Worm (Caenorhabditis elegans): Measurements from ENCODE around the gene tomm-20.

- TF ChIP-seq him-1 (tag; optimal IDR thresholded peaks at IDR 0.05) (no peak), W03F9.2 (tag; optimal IDR thresholded peaks at IDR 0.05) (no peak), dao-5 (tag; optimal IDR thresholded peaks at IDR 0.05) (no peak)
These were observed 26.2 kb upstream of the tomm-20 start, which contains the start of gene gcy-13 for ce11 chrV:12369437-12369836.
